Fruit fly (Drosophila melanogaster) whole organism, prepupa: ENCODE data around the gene Aasdh.

Source experiments
- Blimp-1 ChIP-seq: fragments of 200-800 bp; sonication (Bioruptor generic); optimal IDR thresholded peaks from 3 replicates; lab custom pipeline; 2017; ENCODE audit warnings: missing biosample characterization, missing genetic modification characterization, mild to moderate bottlenecking, moderate library complexity, missing genetic modification reagents
- CG10631 ChIP-seq: fragments of 200-800 bp; sonication (Bioruptor generic); optimal IDR thresholded peaks from 2 replicates; lab custom pipeline; 2016; ENCODE audit warnings: missing biosample characterization, missing genetic modification characterization
- CG11294 ChIP-seq: fragments of 200-800 bp; sonication (Bioruptor generic); IDR thresholded peaks from 2 replicates; pipeline ENCODE4 v1.3.6; 2022; ENCODE audit warnings: missing biosample characterization, missing genetic modification characterization
- CG11902 ChIP-seq: fragments of 200-800 bp; sonication (Bioruptor generic); optimal IDR thresholded peaks from 3 replicates; lab custom pipeline; 2016; ENCODE audit warnings: missing biosample characterization, missing genetic modification characterization
- CG1621 ChIP-seq: fragments of 200-800 bp; sonication (Bioruptor generic); optimal IDR thresholded peaks from 3 replicates; lab custom pipeline; 2018; ENCODE audit warnings: missing biosample characterization, mild to moderate bottlenecking, missing genetic modification characterization
- CG3032 ChIP-seq: fragments of 200-800 bp; optimal IDR thresholded peaks from 2 replicates; lab custom pipeline; 2019; ENCODE audit warnings: missing biosample characterization, mild to moderate bottlenecking, missing genetic modification characterization, moderate library complexity
- CG31627 ChIP-seq: fragments of 200-800 bp; sonication (Bioruptor generic); optimal IDR thresholded peaks from 3 replicates; lab custom pipeline; 2016; ENCODE audit warnings: missing biosample characterization, missing genetic modification characterization
- CG32006 ChIP-seq: fragments of 200-800 bp; sonication (Bioruptor generic); optimal IDR thresholded peaks from 3 replicates; lab custom pipeline; 2017; ENCODE audit warnings: missing biosample characterization, mild to moderate bottlenecking, missing genetic modification characterization
- CG3919 ChIP-seq: fragments of 200-800 bp; sonication (Bioruptor generic); optimal IDR thresholded peaks from 3 replicates; lab custom pipeline; 2016; ENCODE audit warnings: missing biosample characterization, missing genetic modification characterization
- CG4318 ChIP-seq: fragments of 200-800 bp; sonication (Bioruptor generic); optimal IDR thresholded peaks from 3 replicates; lab custom pipeline; 2017; ENCODE audit warnings: missing biosample characterization, mild to moderate bottlenecking, missing genetic modification characterization
- CG6163 ChIP-seq: fragments of 200-800 bp; sonication (Bioruptor generic); IDR thresholded peaks from 3 replicates; pipeline ENCODE4 v1.3.6; 2022; ENCODE audit warnings: missing biosample characterization, missing genetic modification characterization
- CG6276 ChIP-seq: fragments of 200-800 bp; sonication (Bioruptor generic); optimal IDR thresholded peaks from 2 replicates; lab custom pipeline; 2017; ENCODE audit warnings: missing biosample characterization, mild to moderate bottlenecking, missing genetic modification characterization
- CG6792 ChIP-seq: fragments of 200-800 bp; sonication (Bioruptor generic); optimal IDR thresholded peaks from 3 replicates; lab custom pipeline; 2016; ENCODE audit warnings: missing biosample characterization, missing genetic modification characterization
- CG6808 ChIP-seq: fragments of 200-800 bp; sonication (Bioruptor generic); optimal IDR thresholded peaks from 3 replicates; lab custom pipeline; 2017; ENCODE audit warnings: missing biosample characterization, missing genetic modification characterization, mild to moderate bottlenecking, moderate library complexity, missing genetic modification reagents
- CG6854 ChIP-seq: fragments of 200-800 bp; sonication (Bioruptor generic); optimal IDR thresholded peaks from 2 replicates; lab custom pipeline; 2017; ENCODE audit warnings: missing biosample characterization, mild to moderate bottlenecking, missing genetic modification characterization
- CG7368 ChIP-seq: fragments of 200-800 bp; sonication (Bioruptor generic); optimal IDR thresholded peaks from 3 replicates; lab custom pipeline; 2016; ENCODE audit warnings: missing biosample characterization, missing genetic modification characterization
- CG8119 ChIP-seq: fragments of 200-800 bp; sonication (Bioruptor generic); IDR thresholded peaks from 3 replicates; pipeline ENCODE4 v1.3.6; 2022; ENCODE audit warnings: missing biosample characterization, missing genetic modification characterization
- CG8319 ChIP-seq: fragments of 200-800 bp; sonication (Bioruptor generic); optimal IDR thresholded peaks from 3 replicates; lab custom pipeline; 2016; ENCODE audit warnings: missing biosample characterization, missing genetic modification characterization
- CG8632 ChIP-seq: fragments of 200-800 bp; sonication (Bioruptor generic); optimal IDR thresholded peaks from 3 replicates; lab custom pipeline; 2016; ENCODE audit warnings: missing biosample characterization, missing genetic modification characterization
- CG9139 ChIP-seq: fragments of 200-800 bp; sonication (Bioruptor generic); optimal IDR thresholded peaks from 3 replicates; lab custom pipeline; 2017; ENCODE audit warnings: missing biosample characterization, mild to moderate bottlenecking, missing genetic modification characterization
- Eip75B ChIP-seq: fragments of 200-800 bp; sonication (Bioruptor generic); optimal IDR thresholded peaks from 3 replicates; lab custom pipeline; 2016; ENCODE audit warnings: missing biosample characterization, missing genetic modification characterization
- Eip78C ChIP-seq: fragments of 200-800 bp; sonication (Bioruptor generic); peaks from one replicate; lab custom pipeline; 2016; ENCODE audit warnings: missing biosample characterization, missing genetic modification characterization
- Eip93F ChIP-seq: fragments of 200-800 bp; sonication (Bioruptor generic); optimal IDR thresholded peaks from 2 replicates; lab custom pipeline; 2016; ENCODE audit warnings: missing biosample characterization, mild to moderate bottlenecking, missing genetic modification characterization
- Ets96B ChIP-seq: fragments of 200-800 bp; optimal IDR thresholded peaks from 2 replicates; lab custom pipeline; 2019; ENCODE audit warnings: missing biosample characterization, mild to moderate bottlenecking, missing genetic modification characterization, moderate library complexity
- Hr38 ChIP-seq: sonication (Bioruptor generic); optimal IDR thresholded peaks from 2 replicates; lab custom pipeline; 2016; ENCODE audit warnings: missing biosample characterization, missing genetic modification characterization
- Hr39 ChIP-seq: fragments of 200-800 bp; sonication (Bioruptor generic); optimal IDR thresholded peaks from 2 replicates; lab custom pipeline; 2016; ENCODE audit warnings: missing biosample characterization, missing genetic modification characterization
- Hr4 ChIP-seq: fragments of 200-800 bp; sonication (Bioruptor generic); optimal IDR thresholded peaks from 3 replicates; lab custom pipeline; 2016; ENCODE audit warnings: missing biosample characterization, missing genetic modification characterization
- Met ChIP-seq: fragments of 200-800 bp; sonication (Bioruptor generic); optimal IDR thresholded peaks from 3 replicates; lab custom pipeline; 2016; ENCODE audit warnings: missing biosample characterization, missing genetic modification characterization
- Smox ChIP-seq: fragments of 200-800 bp; sonication (Bioruptor generic); optimal IDR thresholded peaks from 3 replicates; lab custom pipeline; 2016; ENCODE audit warnings: missing biosample characterization, missing genetic modification characterization
- Sox15 ChIP-seq: fragments of 200-800 bp; sonication (Bioruptor generic); optimal IDR thresholded peaks from 3 replicates; lab custom pipeline; 2016; ENCODE audit warnings: missing biosample characterization, missing genetic modification characterization
- achi ChIP-seq: fragments of 200-800 bp; sonication (Bioruptor generic); optimal IDR thresholded peaks from 3 replicates; lab custom pipeline; 2016; ENCODE audit warnings: missing biosample characterization, missing genetic modification characterization
- acj6 ChIP-seq: fragments of 200-800 bp; sonication (Bioruptor generic); optimal IDR thresholded peaks from 3 replicates; lab custom pipeline; 2016; ENCODE audit warnings: missing biosample characterization, missing genetic modification characterization
- cyc ChIP-seq: fragments of 200-800 bp; sonication (Bioruptor generic); optimal IDR thresholded peaks from 3 replicates; lab custom pipeline; 2016; ENCODE audit warnings: missing biosample characterization, missing genetic modification characterization
- dac ChIP-seq: fragments of 200-800 bp; sonication (Bioruptor generic); optimal IDR thresholded peaks from 2 replicates; lab custom pipeline; 2017; ENCODE audit warnings: missing biosample characterization, mild to moderate bottlenecking, missing genetic modification characterization
- dsx ChIP-seq: fragments of 200-800 bp; optimal IDR thresholded peaks from 3 replicates; lab custom pipeline; 2019; ENCODE audit warnings: missing biosample characterization, mild to moderate bottlenecking, missing genetic modification characterization, moderate library complexity; ENCODE audit not compliant: poor library complexity, severe bottlenecking
- eg ChIP-seq: fragments of 200-800 bp; sonication (Bioruptor generic); IDR thresholded peaks from 3 replicates; pipeline ENCODE4 v1.3.6; 2022; ENCODE audit warnings: missing biosample characterization, missing genetic modification characterization
- esn ChIP-seq: fragments of 200-800 bp; sonication (Bioruptor generic); optimal IDR thresholded peaks from 2 replicates; lab custom pipeline; 2016; ENCODE audit warnings: missing biosample characterization, mild to moderate bottlenecking, missing genetic modification characterization, moderate library complexity
- fd59A ChIP-seq: fragments of 200-800 bp; sonication (Bioruptor generic); optimal IDR thresholded peaks from 2 replicates; lab custom pipeline; 2017; ENCODE audit warnings: missing biosample characterization, mild to moderate bottlenecking, missing genetic modification characterization, missing genetic modification reagents
- fd85E ChIP-seq: fragments of 200-800 bp; sonication (Bioruptor generic); optimal IDR thresholded peaks from 3 replicates; lab custom pipeline; 2016; ENCODE audit warnings: missing biosample characterization, missing genetic modification characterization
- fkh ChIP-seq: fragments of 200-800 bp; sonication (Bioruptor generic); optimal IDR thresholded peaks from 3 replicates; lab custom pipeline; 2017; ENCODE audit warnings: missing biosample characterization, mild to moderate bottlenecking, missing genetic modification characterization, moderate library complexity
- lz ChIP-seq: fragments of 200-800 bp; sonication (Bioruptor generic); optimal IDR thresholded peaks from 3 replicates; lab custom pipeline; 2016; ENCODE audit warnings: missing biosample characterization, missing genetic modification characterization
- net ChIP-seq: fragments of 200-800 bp; sonication (Bioruptor generic); optimal IDR thresholded peaks from 3 replicates; lab custom pipeline; 2016; ENCODE audit warnings: missing biosample characterization, missing genetic modification characterization
- pdm3 ChIP-seq: fragments of 200-800 bp; sonication (Bioruptor generic); optimal IDR thresholded peaks from 3 replicates; lab custom pipeline; 2016; ENCODE audit warnings: missing biosample characterization, missing genetic modification characterization
- salr ChIP-seq, 2 experiments: fragments of 200-800 bp; sonication (Bioruptor generic); optimal IDR thresholded peaks; 3 replicates each; lab custom pipeline; 2016 to 2018; ENCODE audit warnings: missing biosample characterization in 2 of 2, missing genetic modification characterization in 2 of 2, mild to moderate bottlenecking in 1 of 2
- ss ChIP-seq, 2 experiments: fragments of 200-800 bp; sonication (Bioruptor generic); optimal IDR thresholded peaks; 2 replicates in 1 of 2; 3 replicates in 1 of 2; lab custom pipeline; 2017 to 2018; ENCODE audit warnings: mild to moderate bottlenecking in 2 of 2, missing biosample characterization in 2 of 2, missing genetic modification characterization in 2 of 2, moderate library complexity in 1 of 2
- svp ChIP-seq: fragments of 200-800 bp; sonication (Bioruptor generic); peaks from one replicate; lab custom pipeline; 2016; ENCODE audit warnings: missing biosample characterization, missing genetic modification characterization
- vri ChIP-seq: fragments of 200-800 bp; sonication (Bioruptor generic); optimal IDR thresholded peaks from 3 replicates; lab custom pipeline; 2016; ENCODE audit warnings: missing biosample characterization, mild to moderate bottlenecking, missing genetic modification characterization

The Aasdh gene

dm6 chr2L:8471667-8472066 lies 22.3 kb upstream of the Aasdh start (continued):
- TF ChIP-seq vri (GFP tag; lab: Kevin White, UChicago) (peak; percentile 24), CG8119 (GFP tag; lab: Robert Waterston, UW) (peak; percentile 85), dsx (GFP tag; lab: Kevin White, UChicago) (peak; percentile 65), Smox (peak; percentile 33), Blimp-1 (no peak), Hr38 (GFP tag; lab: Kevin White, UChicago) (no peak), cyc (GFP tag; lab: Kevin White, UChicago) (peak; percentile 6), achi (peak; percentile 72), Eip78C (peak; percentile 93), CG11294 (GFP tag; lab: Robert Waterston, UW) (no peak), CG3919 (GFP tag; lab: Kevin White, UChicago) (peak; percentile 66), CG6276 (peak; percentile 64), fd59A (GFP tag; lab: Kevin White, UChicago) (peak; percentile 45), CG9139 (GFP tag; lab: Kevin White, UChicago) (peak; percentile 7), CG32006 (peak; percentile 81), Eip75B (GFP tag; lab: Kevin White, UChicago) (peak; percentile 55), CG31627 (peak; percentile 25), dac (no peak), salr (GFP tag; optimal IDR thresholded peaks at IDR 0.05; lab: Kevin White, UChicago) (peak in 1 of 2 experiments; percentile 72), Met (peak; percentile 49), CG11902 (GFP tag; lab: Kevin White, UChicago) (peak; percentile 1), Ets96B (peak; percentile 76), eg (0 out of 3 replicates have a peak, but pooled peaks have one; percentile 40), CG8632 (peak; percentile 47), CG1621 (tag; lab: Kevin White, UChicago) (peak; percentile 49), lz (GFP tag; lab: Kevin White, UChicago) (peak; percentile 40), acj6 (GFP tag; lab: Kevin White, UChicago) (peak; percentile 62), ss (GFP tag; optimal IDR thresholded peaks at IDR 0.05; lab: Kevin White, UChicago) (peak; percentile 54 to 57), CG6854 (GFP tag; lab: Kevin White, UChicago) (no peak)

- TF ChIP-seq ss (GFP tag; optimal IDR thresholded peaks at IDR 0.05; lab: Kevin White, UChicago) = peak in 1 of 2 experiments; percentile 94
- TF ChIP-seq CG7368 = no peak
- no peak for TF ChIP-seq CG1621 (tag; lab: Kevin White, UChicago)
- no peak for TF ChIP-seq eg
- TF ChIP-seq CG4318 (GFP tag; lab: Kevin White, UChicago) = no peak
- TF ChIP-seq achi = peak; percentile 32
- no peak for TF ChIP-seq CG11294 (GFP tag; lab: Robert Waterston, UW)
- TF ChIP-seq CG6163 = no peak
- TF ChIP-seq svp (GFP tag; lab: Kevin White, UChicago) = peak; percentile 68
- TF ChIP-seq Eip93F = no peak
- peak; percentile 44 for TF ChIP-seq Hr39 (GFP tag; lab: Kevin White, UChicago)
- TF ChIP-seq pdm3 (GFP tag; lab: Kevin White, UChicago) = peak; percentile 20
- peak; percentile 21 for TF ChIP-seq CG10631 (GFP tag; lab: Kevin White, UChicago)
- no peak for TF ChIP-seq CG6808 (GFP tag; lab: Kevin White, UChicago)
- no peak for TF ChIP-seq CG8319
- TF ChIP-seq lz (GFP tag; lab: Kevin White, UChicago) = peak; percentile 23
- no peak for TF ChIP-seq fd59A (GFP tag; lab: Kevin White, UChicago)
- no peak for TF ChIP-seq salr (GFP tag; optimal IDR thresholded peaks at IDR 0.05; lab: Kevin White, UChicago)
- TF ChIP-seq CG9139 (GFP tag; lab: Kevin White, UChicago) = no peak
- TF ChIP-seq Sox15 = no peak
- TF ChIP-seq CG6792 (GFP tag; lab: Kevin White, UChicago) = peak; percentile 28
- TF ChIP-seq cyc (GFP tag; lab: Kevin White, UChicago) = peak; percentile 8
- TF ChIP-seq CG3032 = peak; percentile 21
- peak; percentile 41 for TF ChIP-seq esn (GFP tag; lab: Kevin White, UChicago)
- TF ChIP-seq CG8119 (GFP tag; lab: Robert Waterston, UW) = no peak
- peak; percentile 34 for TF ChIP-seq CG3919 (GFP tag; lab: Kevin White, UChicago)
- TF ChIP-seq CG31627 = peak; percentile 36
- no peak for TF ChIP-seq fkh
- TF ChIP-seq Hr4 (GFP tag; lab: Kevin White, UChicago) = no peak
- TF ChIP-seq Smox = peak; percentile 29
- peak; percentile 37 for TF ChIP-seq CG32006
- TF ChIP-seq CG8632 = peak; percentile 5
- TF ChIP-seq net (GFP tag; lab: Kevin White, UChicago) = no peak
- TF ChIP-seq Blimp-1 = peak; percentile 1
- TF ChIP-seq fd85E (GFP tag; lab: Kevin White, UChicago) = no peak
Observed at dm6 chr2L:8468929-8469681, 19.7 kb upstream of the Aasdh start.
